Fruit fly (Drosophila melanogaster): Measurements from ENCODE around the gene Vago.

Vago gene

dm6 chrX:11081834-11082233 lies 7.3 kb upstream of the Vago start:
- TF ChIP-seq fd96Ca (GFP tag; IDR thresholded peaks at IDR 0.05), result no peak
- TF ChIP-seq Snoo (tag; optimal IDR thresholded peaks at IDR 0.05), result no peak
- no peak for TF ChIP-seq Ets98B (GFP tag; IDR thresholded peaks at IDR 0.05)

- TF ChIP-seq CG14655 (GFP tag; optimal IDR thresholded peaks at IDR 0.05), result no peak
- TF ChIP-seq CG32121 (GFP tag; IDR thresholded peaks at IDR 0.05), result no peak
- TF ChIP-seq gl (tag; optimal IDR thresholded peaks at IDR 0.05), result no peak
- TF ChIP-seq rn (GFP tag; IDR thresholded peaks at IDR 0.05), result no peak
- TF ChIP-seq CG13204 (GFP tag; optimal IDR thresholded peaks at IDR 0.05), result no peak
- no peak for TF ChIP-seq Snoo (tag; optimal IDR thresholded peaks at IDR 0.05)
- TF ChIP-seq CG10348 (GFP tag; IDR thresholded peaks at IDR 0.05), result no peak
- no peak for TF ChIP-seq CG8301 (tag; optimal IDR thresholded peaks at IDR 0.05)
- no peak for TF ChIP-seq CG34367 (tag; optimal IDR thresholded peaks at IDR 0.05)
- TF ChIP-seq Pif1B (GFP tag; optimal IDR thresholded peaks at IDR 0.05), result no peak
- no peak for TF ChIP-seq CG12605 (GFP tag; IDR thresholded peaks at IDR 0.05)
- no peak for TF ChIP-seq CG8159 (tag; optimal IDR thresholded peaks at IDR 0.05)
- TF ChIP-seq Pif1A (GFP tag; optimal IDR thresholded peaks at IDR 0.05), result no peak
- TF ChIP-seq CG17806 (tag; optimal IDR thresholded peaks at IDR 0.05), result no peak
- TF ChIP-seq CG15710 (tag; optimal IDR thresholded peaks at IDR 0.05), result no peak
- no peak for TF ChIP-seq CG4496 (GFP tag; IDR thresholded peaks at IDR 0.05)
- TF ChIP-seq fd96Ca (GFP tag; IDR thresholded peaks at IDR 0.05), result no peak
Measured at dm6 chrX:11083007-11083406, 6.1 kb upstream of the Vago start.

dm6 chrX:11086250-11086649 lies 2.8 kb upstream of the Vago start, which contains the start of gene sev:
Gene sev (minus strand): TSS chrX:11086299.
- no peak for TF ChIP-seq D1 (tag; optimal IDR thresholded peaks at IDR 0.05)
- TF ChIP-seq gl (tag; optimal IDR thresholded peaks at IDR 0.05), result no peak
- no peak for TF ChIP-seq CG15710 (tag; optimal IDR thresholded peaks at IDR 0.05)
- TF ChIP-seq CG12605 (GFP tag; IDR thresholded peaks at IDR 0.05), result no peak

dm6 chrX:11087384-11087783 lies 1.7 kb upstream of the Vago start:
- TF ChIP-seq CG4496 (GFP tag; IDR thresholded peaks at IDR 0.05) (peak; percentile 55; the same call in 1 of the 3 replicates), CG8159 (tag; optimal IDR thresholded peaks at IDR 0.05) (no peak), Ets98B (GFP tag; IDR thresholded peaks at IDR 0.05) (no peak)

dm6 chrX:11090161-11090560 lies 1.1 kb downstream of the Vago start, which contains the start of gene CG2076:
Gene CG2076 (plus strand): TSS chrX:11090210.
- TF ChIP-seq CG34367 (tag; optimal IDR thresholded peaks at IDR 0.05), result no peak
- no peak for TF ChIP-seq D1 (tag; optimal IDR thresholded peaks at IDR 0.05)
- no peak for TF ChIP-seq CG4496 (GFP tag; IDR thresholded peaks at IDR 0.05)
- TF ChIP-seq Ets98B (GFP tag; IDR thresholded peaks at IDR 0.05), result no peak
- TF ChIP-seq CG13204 (GFP tag; optimal IDR thresholded peaks at IDR 0.05), result no peak
- TF ChIP-seq CG14655 (GFP tag; optimal IDR thresholded peaks at IDR 0.05), result no peak
- TF ChIP-seq CG9948 (tag; optimal IDR thresholded peaks at IDR 0.05), result no peak
- no peak for TF ChIP-seq CG8301 (tag; optimal IDR thresholded peaks at IDR 0.05)
- TF ChIP-seq gl (tag; optimal IDR thresholded peaks at IDR 0.05), result no peak
- no peak for TF ChIP-seq Snoo (tag; optimal IDR thresholded peaks at IDR 0.05)
- no peak for TF ChIP-seq Pif1A (GFP tag; optimal IDR thresholded peaks at IDR 0.05)
- no peak for TF ChIP-seq CG17806 (tag; optimal IDR thresholded peaks at IDR 0.05)
- TF ChIP-seq EcR (GFP tag; optimal IDR thresholded peaks at IDR 0.05), result no peak
- TF ChIP-seq fd96Ca (GFP tag; IDR thresholded peaks at IDR 0.05), result no peak
- no peak for TF ChIP-seq rn (GFP tag; IDR thresholded peaks at IDR 0.05)
- no peak for TF ChIP-seq CG10348 (GFP tag; IDR thresholded peaks at IDR 0.05)
- no peak for TF ChIP-seq CG8159 (tag; optimal IDR thresholded peaks at IDR 0.05)
- no peak for TF ChIP-seq CG15710 (tag; optimal IDR thresholded peaks at IDR 0.05)
- TF ChIP-seq Pif1B (GFP tag; optimal IDR thresholded peaks at IDR 0.05), result no peak
- TF ChIP-seq CG32121 (GFP tag; IDR thresholded peaks at IDR 0.05), result no peak

dm6 chrX:11092201-11092600 lies 3.1 kb downstream of the Vago start, which contains the start of gene CG2061:
Gene CG2061 (plus strand): TSS chrX:11092492.
- TF ChIP-seq Pif1B (GFP tag; optimal IDR thresholded peaks at IDR 0.05) (no peak), gl (tag; optimal IDR thresholded peaks at IDR 0.05) (no peak), CG8301 (tag; optimal IDR thresholded peaks at IDR 0.05) (no peak), CG10348 (GFP tag; IDR thresholded peaks at IDR 0.05) (no peak), CG32121 (GFP tag; IDR thresholded peaks at IDR 0.05) (no peak), CG17806 (tag; optimal IDR thresholded peaks at IDR 0.05) (no peak), CG34367 (tag; optimal IDR thresholded peaks at IDR 0.05) (no peak)

- TF ChIP-seq CG9948 (tag; optimal IDR thresholded peaks at IDR 0.05) (no peak), CG8159 (tag; optimal IDR thresholded peaks at IDR 0.05) (no peak), Pif1B (GFP tag; optimal IDR thresholded peaks at IDR 0.05) (no peak), CG4496 (GFP tag; IDR thresholded peaks at IDR 0.05) (no peak), CG10348 (GFP tag; IDR thresholded peaks at IDR 0.05) (no peak), rn (GFP tag; IDR thresholded peaks at IDR 0.05) (no peak), CG14655 (GFP tag; optimal IDR thresholded peaks at IDR 0.05) (no peak), CG17806 (tag; optimal IDR thresholded peaks at IDR 0.05) (no peak), CG8301 (tag; optimal IDR thresholded peaks at IDR 0.05) (no peak), Pif1A (GFP tag; optimal IDR thresholded peaks at IDR 0.05) (no peak), CG12605 (GFP tag; IDR thresholded peaks at IDR 0.05) (no peak), EcR (GFP tag; optimal IDR thresholded peaks at IDR 0.05) (no peak), gl (tag; optimal IDR thresholded peaks at IDR 0.05) (no peak), Snoo (tag; optimal IDR thresholded peaks at IDR 0.05) (no peak), fd96Ca (GFP tag; IDR thresholded peaks at IDR 0.05) (no peak), CG32121 (GFP tag; IDR thresholded peaks at IDR 0.05) (no peak), CG13204 (GFP tag; optimal IDR thresholded peaks at IDR 0.05) (no peak), CG15710 (tag; optimal IDR thresholded peaks at IDR 0.05) (no peak)
Measured at dm6 chrX:11095276-11095675, 6.2 kb downstream of the Vago start.

Measured in whole organism, pupa.